Worm (Caenorhabditis elegans) whole organism, L2 larva: Measurements from ENCODE around the gene F53C11.5.

Experiments used
- R02D3.7 ChIP-seq: fragments of 150-350 bp; optimal IDR thresholded peaks from 2 replicates; lab custom pipeline; 2014; ENCODE audit warnings: missing biosample characterization, missing genetic modification characterization
- ZK546.5 ChIP-seq: sonication (generic microtip); optimal IDR thresholded peaks from 2 replicates; lab custom pipeline; 2017; ENCODE audit warnings: missing biosample characterization, missing genetic modification characterization
- ceh-16 ChIP-seq: fragments of 150-350 bp; optimal IDR thresholded peaks from 2 replicates; lab custom pipeline; 2014; ENCODE audit warnings: missing biosample characterization, missing genetic modification characterization
- ceh-82 ChIP-seq: fragments of 150-350 bp; optimal IDR thresholded peaks from 2 replicates; lab custom pipeline; 2014; ENCODE audit warnings: missing biosample characterization, missing genetic modification characterization
- nhr-10 ChIP-seq: sonication (generic microtip); optimal IDR thresholded peaks from 2 replicates; lab custom pipeline; 2017; ENCODE audit warnings: missing biosample characterization, missing genetic modification characterization
- nhr-6 ChIP-seq: fragments of 150-350 bp; optimal IDR thresholded peaks from 2 replicates; lab custom pipeline; 2014; ENCODE audit warnings: missing biosample characterization, missing genetic modification characterization
- zag-1 ChIP-seq: fragments of 150-350 bp; optimal IDR thresholded peaks from 2 replicates; lab custom pipeline; 2014; ENCODE audit warnings: missing biosample characterization, missing genetic modification characterization

DNA sequence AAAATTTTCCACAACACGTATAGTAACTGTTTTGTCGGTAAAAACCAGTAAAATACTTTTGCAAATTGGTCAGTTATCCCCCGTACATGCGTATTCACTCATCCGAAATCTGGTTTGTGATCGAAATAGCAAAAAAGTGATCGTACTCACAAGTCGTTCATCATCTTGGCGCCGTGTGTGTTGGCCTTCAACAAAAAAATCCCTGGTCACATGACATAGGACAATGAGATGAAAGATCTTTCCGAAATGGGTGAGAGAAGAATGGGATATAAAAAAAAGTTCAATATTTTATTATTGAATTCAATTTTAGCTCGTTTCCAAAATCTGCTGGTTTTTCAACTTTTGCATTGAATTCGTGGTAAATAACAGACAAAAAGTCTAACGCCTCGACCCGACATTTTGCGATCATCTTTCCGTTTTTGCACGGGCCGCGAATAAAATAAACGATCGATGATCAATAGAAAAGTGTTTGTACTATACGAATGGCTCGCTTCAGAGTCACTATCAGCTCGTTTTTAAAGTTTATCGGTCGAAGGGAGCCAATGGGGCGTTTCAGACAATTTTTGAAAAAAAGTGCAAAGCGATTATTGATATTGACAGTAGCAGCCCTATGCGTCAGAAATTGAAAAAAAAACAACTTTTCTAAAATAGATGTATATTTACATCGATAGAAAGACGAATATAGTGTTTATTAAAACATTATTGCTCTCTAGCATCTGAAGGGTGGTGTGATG is 766 bp downstream of the F53C11.5 start:
- no peak for TF ChIP-seq nhr-6 (tag; lab: Kevin White, UChicago)
- TF ChIP-seq R02D3.7 (tag; lab: Kevin White, UChicago): no peak
- no peak for TF ChIP-seq nhr-10 (tag; lab: Kevin White, UChicago)
- no peak for TF ChIP-seq ceh-16
- no peak for TF ChIP-seq ceh-82 (tag; lab: Kevin White, UChicago)
- no peak for TF ChIP-seq zag-1
- TF ChIP-seq ZK546.5 (tag; lab: Kevin White, UChicago): no peak
